Fruit fly (Drosophila melanogaster): ENCODE results near the gene CG42590.

dm6 chr3L:8110171-8110570 is 41.1 kb upstream of the CG42590 start, which contains the start of gene Nulp1:
- no peak for TF ChIP-seq cad (GFP tag; optimal IDR thresholded peaks at IDR 0.05)
- TF ChIP-seq CG12104 (GFP tag; optimal IDR thresholded peaks at IDR 0.05): no peak
- TF ChIP-seq CG17361 (GFP tag; IDR thresholded peaks at IDR 0.05): no peak
- TF ChIP-seq bbx (GFP tag; IDR thresholded peaks at IDR 0.05; ENCODE audit: partially characterized antibody): peak; percentile 55
- TF ChIP-seq Deaf1 (tag; optimal IDR thresholded peaks at IDR 0.05): no peak
- no peak for TF ChIP-seq Ada2b (GFP tag; IDR thresholded peaks at IDR 0.05)
- TF ChIP-seq twi (tag; optimal IDR thresholded peaks at IDR 0.05): no peak
- TF ChIP-seq CG3995 (GFP tag; optimal IDR thresholded peaks at IDR 0.05): peak; percentile 61
- TF ChIP-seq psq (GFP tag; optimal IDR thresholded peaks at IDR 0.05): no peak
- TF ChIP-seq lov (optimal IDR thresholded peaks at IDR 0.05): no peak
- TF ChIP-seq lov (GFP tag; IDR thresholded peaks at IDR 0.05): no peak
- no peak for TF ChIP-seq Optix (GFP tag; IDR thresholded peaks at IDR 0.05)

Measured in whole organism, embryonic.